Fruit fly (Drosophila melanogaster) whole organism, pupa: ENCODE results near the gene PolG1.

ENCODE experiments used
- CG10348 ChIP-seq: fragments of 200-800 bp; sonication (Bioruptor generic); IDR thresholded peaks from 2 replicates; pipeline ENCODE4 v1.3.6; 2022; ENCODE audit warnings: missing biosample characterization, missing genetic modification characterization
- CG13204 ChIP-seq: fragments of 200-800 bp; sonication (Bioruptor generic); optimal IDR thresholded peaks from 2 replicates; lab custom pipeline; 2018; ENCODE audit warnings: missing biosample characterization, mild to moderate bottlenecking, missing genetic modification characterization, moderate library complexity
- CG14655 ChIP-seq: fragments of 200-800 bp; sonication (Bioruptor generic); optimal IDR thresholded peaks from 3 replicates; lab custom pipeline; 2017; ENCODE audit warnings: mild to moderate bottlenecking, missing biosample characterization, missing genetic modification reagents, missing genetic modification characterization
- CG4496 ChIP-seq: fragments of 200-800 bp; sonication (Bioruptor generic); IDR thresholded peaks from 3 replicates; pipeline ENCODE4 v1.3.6; 2022; ENCODE audit warnings: missing biosample characterization, missing genetic modification characterization
- D1 ChIP-seq: fragments of 200-800 bp; sonication (Bioruptor generic); optimal IDR thresholded peaks from 2 replicates; lab custom pipeline; 2018; ENCODE audit warnings: missing biosample characterization, mild to moderate bottlenecking, missing genetic modification characterization, moderate library complexity
- EcR ChIP-seq: fragments of 200-800 bp; sonication (Bioruptor generic); optimal IDR thresholded peaks from 3 replicates; lab custom pipeline; 2019; ENCODE audit warnings: missing biosample characterization, missing genetic modification characterization, mild to moderate bottlenecking, moderate library complexity, missing genetic modification reagents
- Ets98B ChIP-seq: fragments of 200-800 bp; sonication (Bioruptor generic); IDR thresholded peaks from 2 replicates; pipeline ENCODE4 v1.3.6; 2022; ENCODE audit warnings: missing biosample characterization, missing genetic modification characterization
- Pif1A ChIP-seq: fragments of 200-800 bp; sonication (Bioruptor generic); optimal IDR thresholded peaks from 3 replicates; lab custom pipeline; 2016; ENCODE audit warnings: missing biosample characterization, missing genetic modification characterization
- Pif1B ChIP-seq: fragments of 200-800 bp; sonication (Bioruptor generic); optimal IDR thresholded peaks from 3 replicates; lab custom pipeline; 2016; ENCODE audit warnings: missing biosample characterization, missing genetic modification characterization
- Snoo ChIP-seq: fragments of 200-800 bp; sonication (Bioruptor generic); optimal IDR thresholded peaks from 3 replicates; lab custom pipeline; 2017; ENCODE audit warnings: missing biosample characterization, mild to moderate bottlenecking, missing genetic modification characterization, inconsistent platforms
- fd96Ca ChIP-seq: fragments of 200-800 bp; sonication (Bioruptor generic); IDR thresholded peaks from 3 replicates; pipeline ENCODE4 v1.3.6; 2022; ENCODE audit warnings: missing biosample characterization, missing genetic modification characterization
- rn ChIP-seq: fragments of 200-800 bp; sonication (Bioruptor generic); IDR thresholded peaks from 2 replicates; pipeline ENCODE4 v1.3.6; 2022; ENCODE audit warnings: missing biosample characterization, missing genetic modification characterization

DNA sequence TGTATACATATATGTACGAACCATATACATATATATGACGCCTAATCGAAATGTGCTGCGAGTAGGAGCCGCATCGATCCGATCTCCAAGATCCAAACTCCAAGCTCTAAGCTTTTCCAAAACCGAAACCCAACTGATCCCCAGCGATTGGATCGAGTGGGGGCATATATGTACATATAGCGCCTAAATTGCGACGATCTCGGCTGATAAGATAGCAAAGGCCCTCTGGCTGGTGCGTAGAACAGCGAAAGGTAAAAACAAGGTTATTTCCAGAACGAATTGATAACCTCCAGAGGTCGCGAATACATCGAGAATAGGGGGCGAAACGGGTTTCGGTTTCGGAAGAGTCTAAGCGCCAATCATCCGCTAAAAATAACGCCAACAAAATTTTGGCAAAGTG, 48.4 kb downstream of the PolG1 start:
- TF ChIP-seq CG14655 (GFP tag; lab: Kevin White, UChicago) = no peak
- TF ChIP-seq Pif1A (GFP tag; lab: Kevin White, UChicago) = no peak
- no peak for TF ChIP-seq Snoo
- no peak for TF ChIP-seq rn (GFP tag; lab: Robert Waterston, UW)
- TF ChIP-seq fd96Ca = no peak
- TF ChIP-seq EcR (GFP tag; lab: Kevin White, UChicago) = no peak
- no peak for TF ChIP-seq D1 (tag; lab: Kevin White, UChicago)
- TF ChIP-seq Ets98B (GFP tag; lab: Robert Waterston, UW) = no peak
- no peak for TF ChIP-seq CG4496 (GFP tag; lab: Robert Waterston, UW)
- no peak for TF ChIP-seq Pif1B
- TF ChIP-seq CG13204 = no peak
- TF ChIP-seq CG10348 (GFP tag; lab: Robert Waterston, UW) = no peak
